Fruit fly (Drosophila melanogaster) whole organism, embryonic: ENCODE results near the gene Cpr78Cb.

Experiments
- CG15269 ChIP-seq: fragments of 200-800 bp; sonication (Bioruptor generic); optimal IDR thresholded peaks from 2 replicates; lab custom pipeline; 2018; ENCODE audit warnings: missing biosample characterization, mild to moderate bottlenecking, missing genetic modification characterization, moderate library complexity
- CG3726 ChIP-seq: fragments of 200-800 bp; sonication (Bioruptor generic); IDR thresholded peaks from 3 replicates; pipeline ENCODE4, ENCODE4 v1.3.6; 2022; ENCODE audit warnings: missing biosample characterization, missing genetic modification characterization
- Oaz ChIP-seq: fragments of 200-800 bp; sonication (Bioruptor generic); IDR thresholded peaks from 2 replicates; pipeline ENCODE4 v1.3.6; 2022; ENCODE audit warnings: missing biosample characterization, missing genetic modification characterization
- az2 ChIP-seq: fragments of 200-800 bp; sonication (Bioruptor generic); optimal IDR thresholded peaks from 3 replicates; lab custom pipeline; 2016; ENCODE audit warnings: missing biosample characterization, missing genetic modification characterization

dm6 chr3L:21277897-21278530 is 16.3 kb upstream of the Cpr78Cb start:
- TF ChIP-seq CG3726 (no peak), CG15269 (no peak), az2 (no peak), Oaz (no peak)
